Fruit fly (Drosophila melanogaster) whole organism, embryonic: ENCODE measurements around the gene CG7530.

Source experiments
- CG10267 ChIP-seq: fragments of 200-800 bp; sonication (Bioruptor generic); optimal IDR thresholded peaks from 2 replicates; lab custom pipeline; 2018; ENCODE audit warnings: missing biosample characterization, mild to moderate bottlenecking, missing genetic modification characterization, moderate library complexity
- CG11504 ChIP-seq: fragments of 200-800 bp; sonication (Bioruptor generic); optimal IDR thresholded peaks from 3 replicates; lab custom pipeline; 2019; ENCODE audit warnings: missing biosample characterization, mild to moderate bottlenecking, missing genetic modification characterization, moderate library complexity
- CG1233 ChIP-seq: fragments of 200-800 bp; sonication (Bioruptor generic); optimal IDR thresholded peaks from 4 replicates; lab custom pipeline; 2018; ENCODE audit warnings: missing biosample characterization, mild to moderate bottlenecking, missing genetic modification characterization
- CG13775 ChIP-seq: fragments of 200-800 bp; sonication (Bioruptor generic); optimal IDR thresholded peaks from 3 replicates; lab custom pipeline; 2017; ENCODE audit warnings: missing biosample characterization, mild to moderate bottlenecking, missing genetic modification characterization
- CG14860 ChIP-seq: fragments of 200-800 bp; sonication (Bioruptor generic); IDR thresholded peaks from 3 replicates; pipeline ENCODE4 v1.3.6; 2022; ENCODE audit warnings: missing biosample characterization, missing genetic modification characterization; ENCODE audit not compliant: partially characterized antibody
- CG30403 ChIP-seq: fragments of 200-800 bp; sonication (Bioruptor generic); optimal IDR thresholded peaks from 3 replicates; lab custom pipeline; 2016; ENCODE audit warnings: missing biosample characterization, missing genetic modification characterization
- CG33213 ChIP-seq: fragments of 200-800 bp; sonication (Bioruptor generic); optimal IDR thresholded peaks from 3 replicates; lab custom pipeline; 2016; ENCODE audit warnings: missing biosample characterization, missing genetic modification characterization
- CG4854 ChIP-seq: fragments of 200-800 bp; sonication (Bioruptor generic); optimal IDR thresholded peaks from 2 replicates; lab custom pipeline; 2016; ENCODE audit warnings: missing biosample characterization, missing genetic modification characterization, inconsistent platforms
- CG6813 ChIP-seq: fragments of 200-800 bp; sonication (Bioruptor generic); optimal IDR thresholded peaks from 2 replicates; lab custom pipeline; 2017; ENCODE audit warnings: missing biosample characterization, missing genetic modification characterization, mild to moderate bottlenecking, moderate library complexity, missing genetic modification reagents
- CG7745 ChIP-seq: fragments of 200-800 bp; sonication (Bioruptor generic); optimal IDR thresholded peaks from 2 replicates; lab custom pipeline; 2018; ENCODE audit warnings: missing biosample characterization, mild to moderate bottlenecking, missing genetic modification characterization, moderate library complexity
- CG9876 ChIP-seq: fragments of 200-800 bp; sonication (Bioruptor generic); optimal IDR thresholded peaks from 2 replicates; lab custom pipeline; 2016; ENCODE audit warnings: missing biosample characterization, missing genetic modification characterization
- CHES-1-like ChIP-seq: fragments of 200-800 bp; sonication (Bioruptor generic); optimal IDR thresholded peaks from 2 replicates; lab custom pipeline; 2016; ENCODE audit warnings: missing biosample characterization, missing genetic modification characterization
- Dad ChIP-seq: fragments of 200-800 bp; sonication (Bioruptor generic); optimal IDR thresholded peaks from 3 replicates; lab custom pipeline; 2016; ENCODE audit warnings: missing biosample characterization, missing genetic modification characterization
- Drgx ChIP-seq: fragments of 200-800 bp; sonication (Bioruptor generic); IDR thresholded peaks from 2 replicates; pipeline ENCODE4 v1.3.6; 2022; ENCODE audit warnings: missing biosample characterization, missing genetic modification characterization
- E2f2 ChIP-seq: fragments of 200-800 bp; sonication (Bioruptor generic); IDR thresholded peaks from 2 replicates; pipeline ENCODE4 v1.3.6; 2022; ENCODE audit warnings: missing biosample characterization, missing genetic modification characterization
- Gsc ChIP-seq: fragments of 200-800 bp; sonication (Bioruptor generic); IDR thresholded peaks from 2 replicates; pipeline ENCODE4 v1.3.6; 2022; ENCODE audit warnings: missing biosample characterization, missing genetic modification characterization
- Gug ChIP-seq: fragments of 200-800 bp; sonication (Bioruptor generic); IDR thresholded peaks from 4 replicates; pipeline ENCODE4 v1.3.6; 2022; ENCODE audit warnings: missing biosample characterization, missing genetic modification characterization
- H2.0 ChIP-seq: fragments of 200-800 bp; sonication (Bioruptor generic); IDR thresholded peaks from 2 replicates; pipeline ENCODE4 v1.3.6; 2022; ENCODE audit warnings: missing biosample characterization, missing genetic modification characterization
- HLH3B ChIP-seq: fragments of 200-800 bp; sonication (Bioruptor generic); IDR thresholded peaks from 2 replicates; pipeline ENCODE4 v1.3.6; 2022; ENCODE audit warnings: missing biosample characterization, missing genetic modification characterization
- HmgZ ChIP-seq: fragments of 200-800 bp; sonication (Bioruptor generic); optimal IDR thresholded peaks from 2 replicates; lab custom pipeline; 2018; ENCODE audit warnings: missing biosample characterization, mild to moderate bottlenecking, missing genetic modification characterization
- NFAT ChIP-seq: fragments of 200-800 bp; sonication (Bioruptor generic); IDR thresholded peaks from 2 replicates; pipeline ENCODE4 v1.3.6; 2022; ENCODE audit warnings: missing biosample characterization, missing genetic modification characterization
- NK7.1 ChIP-seq: fragments of 200-800 bp; sonication (Bioruptor generic); optimal IDR thresholded peaks from 3 replicates; lab custom pipeline; 2016; ENCODE audit warnings: missing biosample characterization, missing genetic modification characterization
- Nf-YB ChIP-seq: fragments of 200-800 bp; sonication (Bioruptor generic); optimal IDR thresholded peaks from 3 replicates; lab custom pipeline; 2019; ENCODE audit warnings: missing biosample characterization, mild to moderate bottlenecking, missing genetic modification characterization, moderate library complexity
- Nf-YC ChIP-seq: fragments of 200-800 bp; optimal IDR thresholded peaks from 3 replicates; lab custom pipeline; 2019; ENCODE audit warnings: missing biosample characterization, mild to moderate bottlenecking, missing genetic modification characterization, moderate library complexity
- Oli ChIP-seq: fragments of 200-800 bp; sonication (Bioruptor generic); optimal IDR thresholded peaks from 2 replicates; lab custom pipeline; 2018; ENCODE audit warnings: missing biosample characterization, mild to moderate bottlenecking, missing genetic modification characterization, moderate library complexity
- Ptx1 ChIP-seq: fragments of 200-800 bp; sonication (Bioruptor generic); IDR thresholded peaks from 2 replicates; pipeline ENCODE4 v1.3.6; 2022; ENCODE audit warnings: missing biosample characterization, missing genetic modification characterization
- Sry-β ChIP-seq: fragments of 200-800 bp; sonication (Bioruptor generic); optimal IDR thresholded peaks from 2 replicates; lab custom pipeline; 2018; ENCODE audit warnings: missing biosample characterization, mild to moderate bottlenecking, missing genetic modification characterization, moderate library complexity
- Sry-δ ChIP-seq: fragments of 200-800 bp; sonication (Bioruptor generic); optimal IDR thresholded peaks from 2 replicates; lab custom pipeline; 2016; ENCODE audit warnings: missing biosample characterization, missing genetic modification characterization
- ac ChIP-seq: fragments of 200-800 bp; sonication (Bioruptor generic); optimal IDR thresholded peaks from 3 replicates; lab custom pipeline; 2017; ENCODE audit warnings: missing biosample characterization, mild to moderate bottlenecking, missing genetic modification characterization
- ara ChIP-seq: fragments of 200-800 bp; sonication (Bioruptor generic); IDR thresholded peaks from 2 replicates; pipeline ENCODE4 v1.3.6; 2022; ENCODE audit warnings: missing biosample characterization, missing genetic modification characterization
- chif ChIP-seq, 2 experiments: fragments of 200-800 bp; sonication (Bioruptor generic); optimal IDR thresholded peaks; 3 replicates each; lab custom pipeline; 2016; ENCODE audit warnings: missing biosample characterization in 2 of 2, missing genetic modification characterization in 2 of 2
- fd96Cb ChIP-seq: fragments of 200-800 bp; sonication (Bioruptor generic); optimal IDR thresholded peaks from 2 replicates; lab custom pipeline; 2018; ENCODE audit warnings: missing biosample characterization, mild to moderate bottlenecking, missing genetic modification characterization, moderate library complexity
- gem ChIP-seq: fragments of 200-800 bp; sonication (Bioruptor generic); optimal IDR thresholded peaks from 2 replicates; lab custom pipeline; 2019; ENCODE audit warnings: missing biosample characterization, mild to moderate bottlenecking, missing genetic modification characterization, moderate library complexity
- h ChIP-seq: fragments of >200 bp; optimal IDR thresholded peaks from 2 replicates; lab custom pipeline; 2017
- hkb ChIP-seq, 2 experiments: fragments of 200-800 bp in 1 of 2; fragments of >200 bp in 1 of 2; sonication (Bioruptor generic) in 1 of 2; IDR thresholded peaks in 1 of 2; optimal IDR thresholded peaks in 1 of 2; 2 replicates each; pipeline versions ENCODE4 v1.3.6 to Lab custom; 2017 to 2022; ENCODE audit warnings: missing biosample characterization in 1 of 2, missing genetic modification characterization in 1 of 2
- insv ChIP-seq, 2 experiments: fragments of 200-800 bp; sonication (Bioruptor generic); optimal IDR thresholded peaks; 3 replicates each; lab custom pipeline; 2016 to 2018; ENCODE audit warnings: missing biosample characterization in 2 of 2, missing genetic modification characterization in 2 of 2
- inv ChIP-seq: fragments of 200-800 bp; sonication (Bioruptor generic); IDR thresholded peaks from 2 replicates; pipeline ENCODE4 v1.3.6; 2022; ENCODE audit warnings: missing biosample characterization, missing genetic modification characterization; ENCODE audit not compliant: partially characterized antibody
- nerfin-2 ChIP-seq: fragments of 200-800 bp; sonication (Bioruptor generic); IDR thresholded peaks from 2 replicates; pipeline ENCODE4 v1.3.6; 2022; ENCODE audit warnings: missing biosample characterization, missing genetic modification characterization; ENCODE audit not compliant: partially characterized antibody
- org-1 ChIP-seq: fragments of 200-800 bp; sonication (Bioruptor generic); optimal IDR thresholded peaks from 2 replicates; lab custom pipeline; 2017; ENCODE audit warnings: missing biosample characterization, missing genetic modification characterization
- otp ChIP-seq: fragments of 200-800 bp; sonication (Bioruptor generic); IDR thresholded peaks from 3 replicates; pipeline ENCODE4, ENCODE4 v1.3.6; 2022; ENCODE audit warnings: missing biosample characterization, missing genetic modification characterization
- pan ChIP-seq, 4 experiments: fragments of >200 bp in 3 of 4; fragments of 200-800 bp in 1 of 4; sonication (Bioruptor generic) in 1 of 4; optimal IDR thresholded peaks in 3 of 4; IDR thresholded peaks in 1 of 4; 2 replicates each; pipeline versions ENCODE4 v1.3.6 to Lab custom; 2017 to 2022; ENCODE audit warnings: missing biosample characterization in 2 of 4, missing genetic modification characterization in 2 of 4, mixed read lengths in 1 of 4
- so ChIP-seq: fragments of 200-800 bp; sonication (Bioruptor generic); IDR thresholded peaks from 3 replicates; pipeline ENCODE4 v1.3.6; 2022; ENCODE audit warnings: missing biosample characterization, missing genetic modification characterization
- sug ChIP-seq: fragments of 200-800 bp; optimal IDR thresholded peaks from 2 replicates; lab custom pipeline; 2019; ENCODE audit warnings: missing biosample characterization, mild to moderate bottlenecking, missing genetic modification characterization, moderate library complexity
- tna ChIP-seq: fragments of 200-800 bp; sonication (Bioruptor generic); IDR thresholded peaks from 2 replicates; pipeline ENCODE4 v1.3.6; 2022; ENCODE audit warnings: missing biosample characterization, missing genetic modification characterization; ENCODE audit not compliant: partially characterized antibody
- twi ChIP-seq: fragments of 200-800 bp; optimal IDR thresholded peaks from 2 replicates; lab custom pipeline; 2019; ENCODE audit warnings: missing biosample characterization, mild to moderate bottlenecking, missing genetic modification characterization, moderate library complexity
- vfl ChIP-seq: fragments of 200-800 bp; sonication (Bioruptor generic); optimal IDR thresholded peaks from 2 replicates; lab custom pipeline; 2016; ENCODE audit warnings: missing biosample characterization, missing genetic modification characterization
- wor ChIP-seq: fragments of 200-800 bp; sonication (Bioruptor generic); IDR thresholded peaks from 2 replicates; pipeline ENCODE4 v1.3.6; 2022; ENCODE audit warnings: missing biosample characterization, missing genetic modification characterization

CG7530 gene

DNA sequence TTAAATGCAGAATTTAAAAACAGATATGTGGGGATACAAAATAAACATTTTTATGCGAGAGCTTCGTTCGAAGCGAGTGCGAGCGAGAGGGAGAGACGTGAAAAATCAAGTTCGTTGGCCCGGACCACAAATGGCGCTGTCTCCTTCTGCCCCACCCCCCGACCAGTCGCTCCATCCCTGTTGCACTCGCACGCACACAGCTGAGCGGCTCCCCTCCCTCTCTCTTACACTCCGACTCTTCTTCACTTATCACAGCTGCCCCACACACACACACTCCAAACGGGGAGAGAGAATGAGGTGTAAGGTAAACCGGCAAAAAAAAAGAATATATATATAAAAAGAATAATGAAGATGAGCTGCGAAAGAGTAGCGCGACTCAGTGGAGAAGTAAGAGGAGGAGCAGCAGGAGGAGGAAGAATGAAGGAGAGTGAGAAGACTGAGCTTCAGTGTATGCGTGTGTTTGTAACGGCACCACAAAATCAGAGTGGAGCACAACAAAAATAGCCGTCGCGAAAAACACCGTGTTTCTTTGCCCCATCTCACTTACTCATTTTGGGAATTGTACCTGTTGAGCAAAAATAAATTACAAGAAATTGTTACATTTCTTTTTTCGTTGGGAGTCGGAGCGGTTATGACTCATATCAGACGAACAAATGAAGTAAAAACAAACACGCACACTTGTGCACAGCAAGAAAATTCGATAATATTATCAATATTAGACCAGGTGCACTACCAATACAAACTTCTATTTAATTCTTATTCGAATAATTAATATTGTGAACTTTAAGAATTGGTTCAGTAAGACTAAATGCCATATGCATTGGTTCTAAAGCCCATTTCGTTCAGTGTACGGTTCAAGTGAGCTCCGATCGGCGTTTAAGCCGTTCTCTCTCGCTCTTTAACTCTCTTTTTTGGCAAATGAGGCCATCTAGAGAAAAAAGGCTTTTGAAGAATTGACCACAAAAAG is 6.9 kb upstream of the CG7530 start (continued):
- TF ChIP-seq hkb (optimal IDR thresholded peaks at IDR 0.05; lab: Kevin White, UChicago), result no peak
- peak; percentile 93 for TF ChIP-seq hkb (GFP tag; IDR thresholded peaks at IDR 0.05; lab: Robert Waterston, UW)
- peak; percentile 97 for TF ChIP-seq otp (GFP tag; lab: Robert Waterston, UW)
- peak; percentile 97 for TF ChIP-seq gem (tag; lab: Kevin White, UChicago)
- no peak for TF ChIP-seq nerfin-2 (GFP tag; lab: Robert Waterston, UW)
- TF ChIP-seq wor (GFP tag; lab: Robert Waterston, UW), result peak; percentile 87
- peak; percentile 95 for TF ChIP-seq fd96Cb (tag; lab: Kevin White, UChicago)
- TF ChIP-seq Nf-YB, result peak; percentile 79
- peak; percentile 78 for TF ChIP-seq CG9876 (GFP tag; lab: Kevin White, UChicago)
- peak; percentile 81 for TF ChIP-seq twi
- TF ChIP-seq Sry-δ (GFP tag; lab: Kevin White, UChicago), result peak; percentile 56
- peak in 1 of 2 experiments; percentile 42 for TF ChIP-seq insv (GFP tag; optimal IDR thresholded peaks at IDR 0.05; lab: Kevin White, UChicago)
- TF ChIP-seq pan (optimal IDR thresholded peaks at IDR 0.05; lab: Kevin White, UChicago), result no peak
- peak in 1 of 2 experiments; percentile 97 for TF ChIP-seq pan (GFP tag; optimal IDR thresholded peaks at IDR 0.05 in 1 of 2, IDR thresholded peaks at IDR 0.05 in 1 of 2)
- peak; percentile 91 for TF ChIP-seq Dad (GFP tag; lab: Kevin White, UChicago)
- TF ChIP-seq ac, result peak; percentile 84
- TF ChIP-seq HmgZ (tag; lab: Kevin White, UChicago), result peak; percentile 94
- TF ChIP-seq H2.0, result peak; percentile 94
- 0 out of 2 replicates have a peak, but pooled peaks have one; percentile 28 for TF ChIP-seq tna (GFP tag; lab: Robert Waterston, UW)
- no peak for TF ChIP-seq h
- peak; percentile 96 for TF ChIP-seq CG30403 (GFP tag; lab: Kevin White, UChicago)
- TF ChIP-seq vfl (GFP tag; lab: Kevin White, UChicago), result peak; percentile 91
- peak; percentile 97 for TF ChIP-seq Drgx (GFP tag; lab: Robert Waterston, UW)
- peak; percentile 87 for TF ChIP-seq CHES-1-like (GFP tag; lab: Kevin White, UChicago)
- TF ChIP-seq Gug (GFP tag; lab: Robert Waterston, UW), result peak; percentile 92
- no peak for TF ChIP-seq inv (GFP tag; lab: Robert Waterston, UW)
- peak; percentile 92 for TF ChIP-seq CG13775 (GFP tag; lab: Kevin White, UChicago)
- TF ChIP-seq CG7745 (tag; lab: Kevin White, UChicago), result peak; percentile 78
- peak; percentile 18 for TF ChIP-seq Nf-YC
- TF ChIP-seq HLH3B (GFP tag; lab: Robert Waterston, UW), result peak; percentile 96
- peak; percentile 83 for TF ChIP-seq NK7.1 (GFP tag; lab: Kevin White, UChicago)
- TF ChIP-seq so (GFP tag; lab: Robert Waterston, UW), result peak; percentile 95
- TF ChIP-seq Gsc, result no peak
- TF ChIP-seq CG10267 (tag; lab: Kevin White, UChicago), result peak; percentile 83
- TF ChIP-seq CG14860 (GFP tag; lab: Robert Waterston, UW), result no peak
- peak; percentile 94 for TF ChIP-seq ara (GFP tag; lab: Robert Waterston, UW)
- TF ChIP-seq CG1233, result peak; percentile 93
- peak; percentile 41 for TF ChIP-seq sug (tag; lab: Kevin White, UChicago)
- TF ChIP-seq Oli (tag; lab: Kevin White, UChicago), result peak; percentile 95
- TF ChIP-seq chif (GFP tag; optimal IDR thresholded peaks at IDR 0.05; lab: Kevin White, UChicago), result peak; percentile 94 to 96
- TF ChIP-seq CG4854, result peak; percentile 92
- TF ChIP-seq E2f2, result peak; percentile 77
- TF ChIP-seq org-1, result peak; percentile 92
- peak; percentile 95 for TF ChIP-seq CG11504 (tag; lab: Kevin White, UChicago)
- peak; percentile 95 for TF ChIP-seq Ptx1 (GFP tag; lab: Robert Waterston, UW)
- peak; percentile 94 for TF ChIP-seq CG33213
- TF ChIP-seq NFAT (GFP tag; lab: Robert Waterston, UW), result peak; percentile 91
- TF ChIP-seq Sry-β (GFP tag; lab: Kevin White, UChicago), result peak; percentile 45
- TF ChIP-seq CG6813, result peak; percentile 90
